Worm (Caenorhabditis elegans) whole organism, mixed stage, embryonic: ENCODE results near the gene ceh-22.
A peak's percentile ranks its signal among the peaks of the same experiment; 100 is the strongest.

Source experiments
- M03D4.4 ChIP-seq: sonication (generic microtip); optimal IDR thresholded peaks from 2 replicates; lab custom pipeline; 2017; ENCODE audit warnings: mild to moderate bottlenecking, missing genetic modification characterization, missing compliant biosample characterization
- bed-3 ChIP-seq: fragments of 200-800 bp; sonication (Bioruptor generic); optimal IDR thresholded peaks from 3 replicates; lab custom pipeline; 2018; ENCODE audit warnings: mild to moderate bottlenecking, missing genetic modification characterization, moderate library complexity, missing compliant biosample characterization
- blmp-1 ChIP-seq: fragments of 150-350 bp; optimal IDR thresholded peaks from 2 replicates; lab custom pipeline; 2014; ENCODE audit warnings: missing biosample characterization, missing genetic modification characterization
- ceh-39 ChIP-seq: fragments of 150-350 bp; optimal IDR thresholded peaks from 2 replicates; lab custom pipeline; 2014; ENCODE audit warnings: missing biosample characterization, missing genetic modification characterization
- ceh-43 ChIP-seq: fragments of 200-800 bp; sonication (Bioruptor generic); optimal IDR thresholded peaks from 2 replicates; lab custom pipeline; 2018; ENCODE audit warnings: mild to moderate bottlenecking, missing genetic modification characterization, moderate library complexity, missing compliant biosample characterization
- ceh-83 ChIP-seq: fragments of 200-800 bp; sonication (Bioruptor generic); optimal IDR thresholded peaks from 2 replicates; lab custom pipeline; 2018; ENCODE audit warnings: mild to moderate bottlenecking, missing genetic modification characterization, missing compliant biosample characterization
- ces-1 ChIP-seq: fragments of 150-350 bp; optimal IDR thresholded peaks from 2 replicates; lab custom pipeline; 2014; ENCODE audit warnings: missing biosample characterization, missing genetic modification reagents, missing genetic modification characterization
- cnd-1 ChIP-seq: fragments of 200-800 bp; sonication (Bioruptor generic); optimal IDR thresholded peaks from 2 replicates; lab custom pipeline; 2018; ENCODE audit warnings: mild to moderate bottlenecking, missing genetic modification characterization, missing compliant biosample characterization
- drap-1 ChIP-seq: fragments of 200-800 bp; sonication (Bioruptor generic); optimal IDR thresholded peaks from 3 replicates; lab custom pipeline; 2018; ENCODE audit warnings: mild to moderate bottlenecking, missing genetic modification characterization, missing compliant biosample characterization
- elt-1 ChIP-seq: sonication (generic microtip); optimal IDR thresholded peaks from 2 replicates; lab custom pipeline; 2017; ENCODE audit warnings: missing genetic modification characterization, mild to moderate bottlenecking, missing compliant biosample characterization, antibody characterized with exemption, moderate library complexity, borderline replicate concordance; ENCODE audit not compliant: insufficient read depth
- elt-3 ChIP-seq: fragments of 150-350 bp; optimal IDR thresholded peaks from 2 replicates; lab custom pipeline; 2014; ENCODE audit warnings: missing biosample characterization, missing genetic modification characterization
- flh-1 ChIP-seq: fragments of 200-800 bp; sonication (Bioruptor generic); optimal IDR thresholded peaks from 2 replicates; lab custom pipeline; 2018; ENCODE audit warnings: mild to moderate bottlenecking, missing genetic modification characterization, moderate library complexity, missing compliant biosample characterization
- ham-2 ChIP-seq: fragments of 200-800 bp; sonication (Bioruptor generic); optimal IDR thresholded peaks from 2 replicates; lab custom pipeline; 2018; ENCODE audit warnings: mild to moderate bottlenecking, missing genetic modification characterization, missing compliant biosample characterization
- hlh-1 ChIP-seq: fragments of 150-350 bp; optimal IDR thresholded peaks from 2 replicates; lab custom pipeline; 2014; ENCODE audit warnings: missing biosample characterization, missing genetic modification reagents, missing genetic modification characterization
- lin-13 ChIP-seq: fragments of 150-350 bp; optimal IDR thresholded peaks from 2 replicates; lab custom pipeline; 2014; ENCODE audit warnings: missing biosample characterization, missing genetic modification characterization
- lsy-2 ChIP-seq: fragments of 150-350 bp; optimal IDR thresholded peaks from 2 replicates; lab custom pipeline; 2014; ENCODE audit warnings: missing biosample characterization, missing genetic modification characterization
- mab-5 ChIP-seq: fragments of 150-350 bp; optimal IDR thresholded peaks from 2 replicates; lab custom pipeline; 2014; ENCODE audit warnings: missing biosample characterization, missing genetic modification characterization
- mep-1 ChIP-seq: fragments of 150-350 bp; optimal IDR thresholded peaks from 2 replicates; lab custom pipeline; 2017; ENCODE audit warnings: missing biosample characterization, missing genetic modification reagents, missing genetic modification characterization, inconsistent platforms
- mls-2 ChIP-seq: sonication (generic microtip); optimal IDR thresholded peaks from 2 replicates; lab custom pipeline; 2016; ENCODE audit warnings: mild to moderate bottlenecking, missing genetic modification characterization, moderate library complexity, missing compliant biosample characterization
- nhr-12 ChIP-seq: fragments of 150-350 bp; optimal IDR thresholded peaks from 2 replicates; lab custom pipeline; 2014; ENCODE audit warnings: missing biosample characterization, missing genetic modification characterization
- nhr-2 ChIP-seq: fragments of 150-350 bp; optimal IDR thresholded peaks from 2 replicates; lab custom pipeline; 2014; ENCODE audit warnings: missing biosample characterization, missing genetic modification characterization
- nhr-237 ChIP-seq: fragments of 150-350 bp; optimal IDR thresholded peaks from 2 replicates; lab custom pipeline; 2014; ENCODE audit warnings: missing biosample characterization, missing genetic modification characterization
- nhr-28 ChIP-seq: fragments of 150-350 bp; optimal IDR thresholded peaks from 2 replicates; lab custom pipeline; 2014; ENCODE audit warnings: missing biosample characterization, missing genetic modification characterization
- nhr-76 ChIP-seq: sonication (generic microtip); optimal IDR thresholded peaks from 2 replicates; lab custom pipeline; 2017; ENCODE audit warnings: missing biosample characterization, missing genetic modification characterization
- pha-4 ChIP-seq: fragments of 150-350 bp; optimal IDR thresholded peaks from 2 replicates; lab custom pipeline; 2018; ENCODE audit warnings: missing biosample characterization, missing genetic modification reagents, missing genetic modification characterization
- sem-2 ChIP-seq: fragments of 200-800 bp; sonication (Bioruptor generic); optimal IDR thresholded peaks from 2 replicates; lab custom pipeline; 2018; ENCODE audit warnings: mild to moderate bottlenecking, missing genetic modification characterization, missing compliant biosample characterization
- unc-120 ChIP-seq: sonication (generic microtip); optimal IDR thresholded peaks from 2 replicates; lab custom pipeline; 2017; ENCODE audit warnings: missing genetic modification characterization, missing compliant biosample characterization; ENCODE audit not compliant: poor library complexity, severe bottlenecking
- unc-62 ChIP-seq: fragments of 150-350 bp; optimal IDR thresholded peaks from 2 replicates; lab custom pipeline; 2014; ENCODE audit warnings: missing biosample characterization, missing genetic modification reagents, missing genetic modification characterization
- zip-8 ChIP-seq: fragments of 150-350 bp; optimal IDR thresholded peaks from 2 replicates; lab custom pipeline; 2014; ENCODE audit warnings: missing biosample characterization, missing genetic modification characterization
- ztf-11 ChIP-seq: fragments of 150-350 bp; optimal IDR thresholded peaks from 2 replicates; lab custom pipeline; 2014; ENCODE audit warnings: missing biosample characterization, missing genetic modification characterization

The ceh-22 gene

ce11 chrV:10720303-10720847 lies 48.7 kb downstream of the ceh-22 start:
- TF ChIP-seq nhr-2 (peak; percentile 79), unc-120 (tag; lab: Kevin White, UChicago) (no peak), ces-1 (GFP tag; lab: Kevin White, UChicago) (peak; percentile 16), elt-1 (tag; lab: Kevin White, UChicago) (peak; percentile 68), hlh-1 (tag; lab: Kevin White, UChicago) (peak; percentile 98), lsy-2 (tag; lab: Kevin White, UChicago) (no peak), unc-62 (GFP tag; lab: Kevin White, UChicago) (peak; percentile 82), mab-5 (tag; lab: Kevin White, UChicago) (peak; percentile 65)

- no peak for TF ChIP-seq ztf-11
- no peak for TF ChIP-seq mab-5 (tag; lab: Kevin White, UChicago)
- TF ChIP-seq pha-4 (tag; lab: Kevin White, UChicago): no peak
- no peak for TF ChIP-seq ceh-39
- TF ChIP-seq ham-2 (GFP tag; lab: Kevin White, UChicago): no peak
- TF ChIP-seq ceh-83 (GFP tag; lab: Kevin White, UChicago): no peak
- no peak for TF ChIP-seq flh-1 (GFP tag; lab: Kevin White, UChicago)
- TF ChIP-seq mls-2: no peak
- no peak for TF ChIP-seq bed-3 (GFP tag; lab: Kevin White, UChicago)
- TF ChIP-seq lsy-2 (tag; lab: Kevin White, UChicago): no peak
- no peak for TF ChIP-seq elt-3 (tag; lab: Kevin White, UChicago)
- no peak for TF ChIP-seq ceh-43 (GFP tag; lab: Kevin White, UChicago)
- TF ChIP-seq hlh-1 (tag; lab: Kevin White, UChicago): no peak
- TF ChIP-seq lin-13 (tag; lab: Kevin White, UChicago): no peak
- no peak for TF ChIP-seq nhr-28 (tag; lab: Kevin White, UChicago)
- no peak for TF ChIP-seq sem-2 (GFP tag; lab: Kevin White, UChicago)
Measured at ce11 chrV:10720876-10721275, 49.2 kb downstream of the ceh-22 start.

- TF ChIP-seq elt-3 (tag; lab: Kevin White, UChicago) (no peak), ces-1 (GFP tag; lab: Kevin White, UChicago) (peak; percentile 100)
Measured at ce11 chrV:10721304-10721703, 49.6 kb downstream of the ceh-22 start.

- TF ChIP-seq unc-62 (GFP tag; lab: Kevin White, UChicago): peak; percentile 8
- peak; percentile 2 for TF ChIP-seq mep-1 (tag; lab: Kevin White, UChicago)
- no peak for TF ChIP-seq cnd-1 (tag; lab: Kevin White, UChicago)
- TF ChIP-seq zip-8: no peak
- peak; percentile 84 for TF ChIP-seq blmp-1 (tag; lab: Kevin White, UChicago)
- no peak for TF ChIP-seq unc-120 (tag; lab: Kevin White, UChicago)
- no peak for TF ChIP-seq ztf-11
- peak; percentile 66 for TF ChIP-seq hlh-1 (tag; lab: Kevin White, UChicago)
Measured at ce11 chrV:10721912-10722426, 50.3 kb downstream of the ceh-22 start.

- no peak for TF ChIP-seq ham-2 (GFP tag; lab: Kevin White, UChicago)
- no peak for TF ChIP-seq elt-1 (tag; lab: Kevin White, UChicago)
- no peak for TF ChIP-seq mab-5 (tag; lab: Kevin White, UChicago)
- no peak for TF ChIP-seq unc-120 (tag; lab: Kevin White, UChicago)
- TF ChIP-seq ceh-39: no peak
- no peak for TF ChIP-seq M03D4.4 (tag; lab: Kevin White, UChicago)
- no peak for TF ChIP-seq ceh-43 (GFP tag; lab: Kevin White, UChicago)
- no peak for TF ChIP-seq nhr-76 (tag; lab: Kevin White, UChicago)
- TF ChIP-seq nhr-12 (tag; lab: Kevin White, UChicago): no peak
- TF ChIP-seq unc-62 (GFP tag; lab: Kevin White, UChicago): no peak
- no peak for TF ChIP-seq drap-1 (GFP tag; lab: Kevin White, UChicago)
- TF ChIP-seq cnd-1 (tag; lab: Kevin White, UChicago): no peak
- no peak for TF ChIP-seq ceh-83 (GFP tag; lab: Kevin White, UChicago)
- no peak for TF ChIP-seq nhr-237 (tag; lab: Kevin White, UChicago)
- TF ChIP-seq, all 35 proteins: peak for 0
Measured at ce11 chrV:10722595-10722994, 50.9 kb downstream of the ceh-22 start.
